Worm (Caenorhabditis elegans): ENCODE data around the gene pxmp-4.

ce11 chrIV:372146-372789, 35.3 kb upstream of the pxmp-4 start:
- TF ChIP-seq fkh-2 (tag; optimal IDR thresholded peaks at IDR 0.05) (no peak), egl-27 (tag; optimal IDR thresholded peaks at IDR 0.05) (no peak), elt-1 (tag; optimal IDR thresholded peaks at IDR 0.05) (no peak), daf-12 (tag; optimal IDR thresholded peaks at IDR 0.05) (no peak), ztf-4 (tag; optimal IDR thresholded peaks at IDR 0.05) (no peak), nhr-12 (tag; optimal IDR thresholded peaks at IDR 0.05) (no peak), zag-1 (tag; optimal IDR thresholded peaks at IDR 0.05) (no peak), ceh-9 (tag; optimal IDR thresholded peaks at IDR 0.05) (no peak), nhr-237 (tag; optimal IDR thresholded peaks at IDR 0.05) (no peak), nhr-76 (tag; optimal IDR thresholded peaks at IDR 0.05) (no peak), fkh-10 (GFP tag; optimal IDR thresholded peaks at IDR 0.05) (no peak), pha-4 (tag; optimal IDR thresholded peaks at IDR 0.05) (no peak)
